Fruit fly (Drosophila melanogaster): ENCODE measurements around the gene CG8419.

DNA sequence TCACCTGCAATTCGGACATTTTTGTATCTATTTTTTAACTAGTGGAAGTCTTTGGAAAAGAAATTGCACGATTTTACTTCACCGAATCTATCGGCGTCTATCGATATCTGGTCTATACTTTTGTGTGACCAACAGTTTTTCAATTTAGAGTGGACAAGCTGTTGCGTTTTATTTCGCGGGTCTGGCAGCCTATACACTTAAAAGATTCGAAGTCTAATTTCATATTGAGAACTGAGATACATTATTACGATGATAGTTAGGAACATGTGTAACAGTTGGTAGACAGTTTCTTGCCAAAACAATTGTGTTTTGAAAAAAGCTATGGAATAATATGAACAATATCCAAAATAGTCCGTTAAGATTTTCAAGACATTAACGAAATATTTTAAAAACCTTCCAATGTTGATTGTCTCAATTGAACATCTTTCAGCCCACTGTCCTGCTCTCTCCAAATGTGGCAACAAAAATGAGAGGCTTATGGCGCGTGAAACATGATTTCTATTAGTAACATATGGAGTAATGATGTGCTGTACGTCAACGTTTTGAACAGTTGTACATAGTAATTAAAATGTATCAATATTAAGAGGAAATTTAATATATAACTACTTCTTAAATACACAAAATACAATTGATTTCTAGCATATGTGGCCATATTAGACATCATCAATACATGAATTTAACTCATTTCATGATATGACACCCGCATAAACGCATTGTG lies 43.5 kb upstream of the CG8419 start, which contains the start of gene Acbp1:
- no peak for TF ChIP-seq psq (optimal IDR thresholded peaks at IDR 0.05)
- no peak for TF ChIP-seq pan (optimal IDR thresholded peaks at IDR 0.05)
- no peak for TF ChIP-seq Dll (optimal IDR thresholded peaks at IDR 0.05)
- no peak for TF ChIP-seq CG8478 (optimal IDR thresholded peaks at IDR 0.05)

Measured in whole organism.